Fruit fly (Drosophila melanogaster) whole organism, pupa: Measurements from ENCODE around the gene MED25.

Experiments
- CG10348 ChIP-seq: fragments of 200-800 bp; sonication (Bioruptor generic); IDR thresholded peaks from 2 replicates; pipeline ENCODE4 v1.3.6; 2022; ENCODE audit warnings: missing biosample characterization, missing genetic modification characterization
- CG12605 ChIP-seq: fragments of 200-800 bp; sonication (Bioruptor generic); IDR thresholded peaks from 2 replicates; pipeline ENCODE4 v1.3.6; 2022; ENCODE audit warnings: missing biosample characterization, missing genetic modification characterization
- CG13204 ChIP-seq: fragments of 200-800 bp; sonication (Bioruptor generic); optimal IDR thresholded peaks from 2 replicates; lab custom pipeline; 2018; ENCODE audit warnings: missing biosample characterization, mild to moderate bottlenecking, missing genetic modification characterization, moderate library complexity
- CG14655 ChIP-seq: fragments of 200-800 bp; sonication (Bioruptor generic); optimal IDR thresholded peaks from 3 replicates; lab custom pipeline; 2017; ENCODE audit warnings: mild to moderate bottlenecking, missing biosample characterization, missing genetic modification reagents, missing genetic modification characterization
- CG15710 ChIP-seq: fragments of 200-800 bp; sonication (Bioruptor generic); optimal IDR thresholded peaks from 2 replicates; lab custom pipeline; 2018; ENCODE audit warnings: missing biosample characterization, mild to moderate bottlenecking, missing genetic modification characterization, moderate library complexity
- CG17806 ChIP-seq: fragments of 200-800 bp; sonication (Bioruptor generic); optimal IDR thresholded peaks from 2 replicates; lab custom pipeline; 2018; ENCODE audit warnings: missing biosample characterization, mild to moderate bottlenecking, missing genetic modification characterization, moderate library complexity
- CG32121 ChIP-seq: fragments of 200-800 bp; sonication (Bioruptor generic); IDR thresholded peaks from 2 replicates; pipeline ENCODE4 v1.3.6; 2022; ENCODE audit warnings: missing biosample characterization, missing genetic modification characterization
- CG34367 ChIP-seq: fragments of 200-800 bp; sonication (Bioruptor generic); optimal IDR thresholded peaks from 2 replicates; lab custom pipeline; 2018; ENCODE audit warnings: missing biosample characterization, mild to moderate bottlenecking, missing genetic modification characterization
- CG4496 ChIP-seq: fragments of 200-800 bp; sonication (Bioruptor generic); IDR thresholded peaks from 3 replicates; pipeline ENCODE4 v1.3.6; 2022; ENCODE audit warnings: missing biosample characterization, missing genetic modification characterization
- CG8159 ChIP-seq: fragments of 200-800 bp; sonication (Bioruptor generic); optimal IDR thresholded peaks from 3 replicates; lab custom pipeline; 2018; ENCODE audit warnings: missing biosample characterization, mild to moderate bottlenecking, missing genetic modification characterization, moderate library complexity
- CG8301 ChIP-seq: fragments of 200-800 bp; sonication (Bioruptor generic); optimal IDR thresholded peaks from 2 replicates; lab custom pipeline; 2018; ENCODE audit warnings: missing biosample characterization, mild to moderate bottlenecking, missing genetic modification characterization
- CG9948 ChIP-seq: fragments of 200-800 bp; sonication (Bioruptor generic); optimal IDR thresholded peaks from 2 replicates; lab custom pipeline; 2018; ENCODE audit warnings: missing biosample characterization, mild to moderate bottlenecking, missing genetic modification characterization, moderate library complexity
- D1 ChIP-seq: fragments of 200-800 bp; sonication (Bioruptor generic); optimal IDR thresholded peaks from 2 replicates; lab custom pipeline; 2018; ENCODE audit warnings: missing biosample characterization, mild to moderate bottlenecking, missing genetic modification characterization, moderate library complexity
- EcR ChIP-seq: fragments of 200-800 bp; sonication (Bioruptor generic); optimal IDR thresholded peaks from 3 replicates; lab custom pipeline; 2019; ENCODE audit warnings: missing biosample characterization, missing genetic modification characterization, mild to moderate bottlenecking, moderate library complexity, missing genetic modification reagents
- Ets98B ChIP-seq: fragments of 200-800 bp; sonication (Bioruptor generic); IDR thresholded peaks from 2 replicates; pipeline ENCODE4 v1.3.6; 2022; ENCODE audit warnings: missing biosample characterization, missing genetic modification characterization
- Pif1A ChIP-seq: fragments of 200-800 bp; sonication (Bioruptor generic); optimal IDR thresholded peaks from 3 replicates; lab custom pipeline; 2016; ENCODE audit warnings: missing biosample characterization, missing genetic modification characterization
- Pif1B ChIP-seq: fragments of 200-800 bp; sonication (Bioruptor generic); optimal IDR thresholded peaks from 3 replicates; lab custom pipeline; 2016; ENCODE audit warnings: missing biosample characterization, missing genetic modification characterization
- Snoo ChIP-seq: fragments of 200-800 bp; sonication (Bioruptor generic); optimal IDR thresholded peaks from 3 replicates; lab custom pipeline; 2017; ENCODE audit warnings: missing biosample characterization, mild to moderate bottlenecking, missing genetic modification characterization, inconsistent platforms
- fd96Ca ChIP-seq: fragments of 200-800 bp; sonication (Bioruptor generic); IDR thresholded peaks from 3 replicates; pipeline ENCODE4 v1.3.6; 2022; ENCODE audit warnings: missing biosample characterization, missing genetic modification characterization
- gl ChIP-seq: fragments of 200-800 bp; sonication (Bioruptor generic); optimal IDR thresholded peaks from 2 replicates; lab custom pipeline; 2018; ENCODE audit warnings: missing biosample characterization, mild to moderate bottlenecking, missing genetic modification characterization
- rn ChIP-seq: fragments of 200-800 bp; sonication (Bioruptor generic); IDR thresholded peaks from 2 replicates; pipeline ENCODE4 v1.3.6; 2022; ENCODE audit warnings: missing biosample characterization, missing genetic modification characterization

MED25 gene

DNA sequence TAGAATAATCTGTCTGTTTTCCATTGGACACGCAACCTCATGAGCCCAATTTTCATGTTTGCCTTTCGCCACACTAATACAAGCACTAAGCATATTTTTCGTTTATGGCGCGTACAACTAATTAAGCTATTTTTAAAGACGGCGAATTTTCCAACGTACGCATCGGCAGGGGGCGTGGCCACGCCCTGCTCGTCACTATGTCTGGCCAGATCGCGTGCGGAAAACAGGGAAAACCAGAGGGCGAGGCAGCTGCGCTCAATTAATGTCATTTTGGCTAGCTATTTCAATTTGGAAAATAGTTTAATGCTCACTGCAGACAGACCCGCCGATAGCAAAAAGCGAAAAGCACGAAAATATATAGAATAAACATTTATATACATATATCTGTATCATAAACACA is 4.0 kb upstream of the MED25 start:
- TF ChIP-seq gl (tag; lab: Kevin White, UChicago) = no peak
- TF ChIP-seq Ets98B = no peak
- TF ChIP-seq EcR (GFP tag; lab: Kevin White, UChicago) = no peak
- no peak for TF ChIP-seq CG12605
- no peak for TF ChIP-seq CG8301
- TF ChIP-seq fd96Ca (GFP tag; lab: Robert Waterston, UW) = no peak
- TF ChIP-seq CG17806 (tag; lab: Kevin White, UChicago) = no peak
- no peak for TF ChIP-seq CG14655 (GFP tag; lab: Kevin White, UChicago)
- TF ChIP-seq CG32121 (GFP tag; lab: Robert Waterston, UW) = no peak
- TF ChIP-seq D1 (tag; lab: Kevin White, UChicago) = no peak
- TF ChIP-seq CG34367 (tag; lab: Kevin White, UChicago) = no peak
- no peak for TF ChIP-seq rn (GFP tag; lab: Robert Waterston, UW)
- TF ChIP-seq CG4496 (GFP tag; lab: Robert Waterston, UW) = no peak
- no peak for TF ChIP-seq Snoo (tag; lab: Kevin White, UChicago)
- no peak for TF ChIP-seq Pif1A
- TF ChIP-seq CG8159 (tag; lab: Kevin White, UChicago) = no peak
- no peak for TF ChIP-seq CG15710 (tag; lab: Kevin White, UChicago)

DNA sequence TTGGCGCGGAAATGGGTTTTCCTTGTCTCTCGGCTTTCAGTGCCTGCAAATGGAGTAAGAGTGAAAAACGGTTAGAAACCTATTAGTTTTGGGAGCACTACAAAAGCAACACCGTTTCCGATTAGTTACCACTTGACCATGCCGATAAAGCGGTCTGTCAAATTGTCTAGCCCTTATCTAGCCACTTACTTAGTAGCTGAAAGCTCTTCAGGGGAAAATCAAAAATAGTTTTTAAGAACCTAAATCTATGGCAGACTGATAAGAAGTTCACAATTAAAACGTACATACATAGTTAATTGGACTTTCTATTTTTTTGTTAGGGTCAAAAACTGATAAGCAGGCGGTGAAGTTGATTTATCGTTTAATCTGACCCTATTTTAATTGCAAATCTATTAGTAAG is 2.1 kb upstream of the MED25 start:
- TF ChIP-seq EcR (GFP tag; lab: Kevin White, UChicago) (no peak), CG10348 (GFP tag; lab: Robert Waterston, UW) (no peak), CG9948 (no peak), Ets98B (no peak), CG14655 (GFP tag; lab: Kevin White, UChicago) (no peak), CG34367 (tag; lab: Kevin White, UChicago) (no peak), gl (tag; lab: Kevin White, UChicago) (no peak), CG8159 (tag; lab: Kevin White, UChicago) (no peak), rn (GFP tag; lab: Robert Waterston, UW) (no peak), CG4496 (GFP tag; lab: Robert Waterston, UW) (no peak), CG15710 (tag; lab: Kevin White, UChicago) (no peak), Pif1B (no peak), CG13204 (no peak), CG32121 (GFP tag; lab: Robert Waterston, UW) (no peak), fd96Ca (GFP tag; lab: Robert Waterston, UW) (no peak), Snoo (tag; lab: Kevin White, UChicago) (no peak)
- TF ChIP-seq, all 21 proteins: peak for 0

DNA sequence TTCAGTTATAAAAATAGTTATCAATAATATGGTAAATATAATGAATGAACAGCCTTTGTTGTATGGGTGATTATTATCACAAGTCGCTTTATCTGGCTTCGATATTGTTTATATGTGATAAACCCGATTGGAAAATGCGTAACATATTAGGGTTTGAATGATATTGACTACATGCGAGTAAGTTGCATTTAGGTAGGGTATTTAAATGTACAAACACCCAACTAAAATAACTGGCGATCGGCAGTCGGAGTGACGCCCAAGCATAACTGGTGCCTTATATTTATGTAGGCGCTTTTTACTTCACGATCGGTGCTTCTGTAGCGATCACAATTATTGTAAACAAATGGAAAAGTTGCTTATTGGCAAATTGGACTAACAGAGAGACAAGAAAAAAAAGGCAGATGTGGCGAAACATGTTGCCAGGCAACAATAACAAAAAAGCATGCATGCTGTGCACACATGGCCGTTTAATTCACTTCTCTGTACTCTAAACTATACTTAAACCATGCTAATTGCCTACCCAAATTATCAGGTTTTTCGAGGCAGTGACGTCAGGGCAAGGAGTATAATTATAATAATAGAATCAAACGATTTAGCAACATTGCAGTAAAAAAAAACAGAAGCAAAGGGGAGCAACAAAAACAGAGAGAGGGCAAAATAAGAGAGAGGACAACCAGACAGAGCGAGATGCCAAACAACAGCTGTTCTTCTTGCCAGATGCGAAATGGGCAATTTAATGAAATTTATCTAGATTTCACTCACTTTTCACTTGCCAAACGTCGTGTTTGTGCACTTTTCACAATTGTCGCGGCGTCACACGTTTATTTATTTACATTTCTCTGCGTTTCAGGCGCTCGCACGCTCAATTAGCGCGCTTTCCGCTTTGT is 1.1 kb upstream of the MED25 start:
- TF ChIP-seq EcR (GFP tag; lab: Kevin White, UChicago) (no peak), D1 (tag; lab: Kevin White, UChicago) (peak; percentile 5), Pif1B (peak; percentile 1), CG4496 (GFP tag; lab: Robert Waterston, UW) (0 out of 3 replicates have a peak, but pooled peaks have one; percentile 41), CG10348 (GFP tag; lab: Robert Waterston, UW) (no peak), CG8301 (no peak), CG15710 (tag; lab: Kevin White, UChicago) (no peak), gl (tag; lab: Kevin White, UChicago) (no peak), CG9948 (no peak), rn (GFP tag; lab: Robert Waterston, UW) (no peak), fd96Ca (GFP tag; lab: Robert Waterston, UW) (no peak), CG14655 (GFP tag; lab: Kevin White, UChicago) (peak; percentile 47), Pif1A (no peak), CG13204 (no peak), CG17806 (tag; lab: Kevin White, UChicago) (no peak), CG8159 (tag; lab: Kevin White, UChicago) (peak; percentile 34), CG32121 (GFP tag; lab: Robert Waterston, UW) (no peak), CG12605 (0 out of 2 replicates have a peak, but pooled peaks have one; percentile 39), Snoo (tag; lab: Kevin White, UChicago) (no peak), Ets98B (no peak), CG34367 (tag; lab: Kevin White, UChicago) (peak; percentile 30)

DNA sequence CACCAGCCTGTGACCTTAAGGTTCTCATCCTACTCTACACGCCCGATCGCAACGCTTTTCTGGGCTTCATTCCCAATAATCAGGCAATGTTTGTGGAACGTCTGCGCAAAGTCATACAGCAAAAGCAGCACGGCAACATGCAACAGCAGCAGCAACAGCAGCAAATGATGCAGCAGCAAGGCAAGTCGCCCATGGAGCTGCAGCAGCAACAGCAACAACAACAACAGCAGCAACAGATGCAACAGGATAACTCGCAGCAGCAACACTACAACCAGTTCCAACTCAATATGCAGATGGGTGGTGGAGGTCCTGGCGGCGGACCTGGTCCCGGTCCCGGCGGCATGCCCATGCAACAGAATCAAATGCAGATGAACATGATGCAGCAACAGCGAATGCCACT is 2.2 kb downstream of the MED25 start:
- TF ChIP-seq Pif1A (no peak), Ets98B (no peak), rn (GFP tag; lab: Robert Waterston, UW) (no peak), Pif1B (no peak), gl (tag; lab: Kevin White, UChicago) (no peak), D1 (tag; lab: Kevin White, UChicago) (no peak), CG34367 (tag; lab: Kevin White, UChicago) (no peak), CG12605 (no peak), EcR (GFP tag; lab: Kevin White, UChicago) (no peak), CG9948 (no peak), CG13204 (no peak), CG8159 (tag; lab: Kevin White, UChicago) (no peak), fd96Ca (GFP tag; lab: Robert Waterston, UW) (no peak), CG15710 (tag; lab: Kevin White, UChicago) (no peak), CG32121 (GFP tag; lab: Robert Waterston, UW) (no peak), CG8301 (no peak), CG10348 (GFP tag; lab: Robert Waterston, UW) (no peak), CG14655 (GFP tag; lab: Kevin White, UChicago) (no peak), CG17806 (tag; lab: Kevin White, UChicago) (no peak)

DNA sequence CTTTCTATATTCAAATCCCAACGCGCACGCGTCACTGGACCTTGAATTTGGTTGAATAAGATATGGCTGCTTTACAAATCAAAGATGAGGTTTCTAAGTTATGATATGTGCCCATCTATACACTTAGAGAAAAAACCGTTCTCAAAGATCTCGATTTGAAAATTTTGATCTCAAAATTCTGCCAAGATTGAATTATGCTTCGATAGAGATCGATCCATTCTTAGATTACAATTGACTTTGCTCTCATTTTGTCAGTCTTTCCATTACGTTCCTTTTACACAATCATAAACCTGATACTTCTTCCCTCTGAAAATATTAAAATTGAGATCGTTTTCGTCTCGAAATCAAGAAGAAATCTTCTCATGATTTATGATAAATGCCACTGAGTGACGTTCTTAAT is 3.9 kb downstream of the MED25 start:
- TF ChIP-seq CG17806 (tag; lab: Kevin White, UChicago) = no peak
- no peak for TF ChIP-seq CG8159 (tag; lab: Kevin White, UChicago)
- no peak for TF ChIP-seq CG8301
- TF ChIP-seq D1 (tag; lab: Kevin White, UChicago) = no peak
- TF ChIP-seq Pif1A = no peak
- no peak for TF ChIP-seq Snoo (tag; lab: Kevin White, UChicago)
- no peak for TF ChIP-seq CG32121 (GFP tag; lab: Robert Waterston, UW)
- no peak for TF ChIP-seq CG34367 (tag; lab: Kevin White, UChicago)
- no peak for TF ChIP-seq gl (tag; lab: Kevin White, UChicago)
- no peak for TF ChIP-seq CG12605
- no peak for TF ChIP-seq CG13204
- TF ChIP-seq EcR (GFP tag; lab: Kevin White, UChicago) = no peak
- no peak for TF ChIP-seq CG15710 (tag; lab: Kevin White, UChicago)
- no peak for TF ChIP-seq fd96Ca (GFP tag; lab: Robert Waterston, UW)
